Fruit fly (Drosophila melanogaster) whole organism, embryonic: Measurements from ENCODE around the gene CG13640.
A peak's percentile ranks its signal among the peaks of the same experiment; 100 is the strongest.

ENCODE experiments used
- Asciz ChIP-seq: fragments of 200-800 bp; sonication (Bioruptor generic); optimal IDR thresholded peaks from 2 replicates; lab custom pipeline; 2017; ENCODE audit warnings: missing biosample characterization, mild to moderate bottlenecking, missing genetic modification characterization, missing genetic modification reagents
- Atf-2 ChIP-seq: fragments of 200-800 bp; sonication (Bioruptor generic); optimal IDR thresholded peaks from 2 replicates; lab custom pipeline; 2016; ENCODE audit warnings: missing biosample characterization, missing genetic modification characterization
- CG10209 ChIP-seq: fragments of 200-800 bp; sonication (Bioruptor generic); optimal IDR thresholded peaks from 3 replicates; lab custom pipeline; 2017; ENCODE audit warnings: missing biosample characterization, mild to moderate bottlenecking, missing genetic modification characterization, missing genetic modification reagents
- CG10543 ChIP-seq: fragments of 200-800 bp; sonication (Bioruptor generic); optimal IDR thresholded peaks from 3 replicates; lab custom pipeline; 2017; ENCODE audit warnings: missing biosample characterization, mild to moderate bottlenecking, missing genetic modification characterization, moderate library complexity
- CG10979 ChIP-seq: fragments of 200-800 bp; sonication (Bioruptor generic); optimal IDR thresholded peaks from 2 replicates; lab custom pipeline; 2018; ENCODE audit warnings: missing biosample characterization, mild to moderate bottlenecking, missing genetic modification characterization, moderate library complexity
- CG11695 ChIP-seq: fragments of 200-800 bp; sonication (Bioruptor generic); IDR thresholded peaks from 3 replicates; pipeline ENCODE4 v1.3.6; 2022; ENCODE audit warnings: missing biosample characterization, missing genetic modification characterization
- CG12071 ChIP-seq: fragments of 200-800 bp; sonication (Bioruptor generic); optimal IDR thresholded peaks from 3 replicates; lab custom pipeline; 2018; ENCODE audit warnings: missing biosample characterization, mild to moderate bottlenecking, missing genetic modification characterization
- CG13123 ChIP-seq: fragments of 200-800 bp; sonication (Bioruptor generic); optimal IDR thresholded peaks from 2 replicates; lab custom pipeline; 2016; ENCODE audit warnings: missing biosample characterization, missing genetic modification characterization
- CG13424 ChIP-seq: fragments of 200-800 bp; sonication (Bioruptor generic); optimal IDR thresholded peaks from 2 replicates; lab custom pipeline; 2019; ENCODE audit warnings: missing biosample characterization, mild to moderate bottlenecking, missing genetic modification characterization, moderate library complexity
- CG14014 ChIP-seq: fragments of 200-800 bp; sonication (Bioruptor generic); IDR thresholded peaks from 2 replicates; pipeline ENCODE4 v1.3.6; 2022; ENCODE audit warnings: missing biosample characterization, missing genetic modification characterization
- CG31441 ChIP-seq: fragments of 200-800 bp; sonication (Bioruptor generic); IDR thresholded peaks from 2 replicates; pipeline ENCODE4 v1.3.6; 2022; ENCODE audit warnings: missing biosample characterization, missing genetic modification characterization
- CG33557 ChIP-seq: fragments of 200-800 bp; sonication (Bioruptor generic); optimal IDR thresholded peaks from 2 replicates; lab custom pipeline; 2019; ENCODE audit warnings: missing biosample characterization, mild to moderate bottlenecking, missing genetic modification characterization, moderate library complexity
- CG43689 ChIP-seq: fragments of 200-800 bp; sonication (Bioruptor generic); IDR thresholded peaks from 2 replicates; pipeline ENCODE4 v1.3.6; 2022; ENCODE audit warnings: missing biosample characterization, missing genetic modification characterization
- CG4707 ChIP-seq: fragments of 200-800 bp; sonication (Bioruptor generic); optimal IDR thresholded peaks from 2 replicates; lab custom pipeline; 2018; ENCODE audit warnings: missing biosample characterization, mild to moderate bottlenecking, missing genetic modification characterization, moderate library complexity
- CG6689 ChIP-seq: fragments of 200-800 bp; sonication (Bioruptor generic); IDR thresholded peaks from 2 replicates; pipeline ENCODE4 v1.3.6; 2022; ENCODE audit warnings: missing biosample characterization, missing genetic modification characterization
- CG7372 ChIP-seq: fragments of 200-800 bp; sonication (Bioruptor generic); IDR thresholded peaks from 2 replicates; pipeline ENCODE4 v1.3.6; 2022; ENCODE audit warnings: missing biosample characterization, missing genetic modification characterization
- CG7839 ChIP-seq: fragments of 200-800 bp; sonication (Bioruptor generic); optimal IDR thresholded peaks from 3 replicates; lab custom pipeline; 2018; ENCODE audit warnings: missing biosample characterization, mild to moderate bottlenecking, missing genetic modification characterization, moderate library complexity
- CG9727 ChIP-seq: fragments of 200-800 bp; sonication (Bioruptor generic); optimal IDR thresholded peaks from 3 replicates; lab custom pipeline; 2017; ENCODE audit warnings: missing biosample characterization, mild to moderate bottlenecking, missing genetic modification characterization
- Fer2 ChIP-seq: fragments of 200-800 bp; sonication (Bioruptor generic); optimal IDR thresholded peaks from 2 replicates; lab custom pipeline; 2018; ENCODE audit warnings: missing biosample characterization, mild to moderate bottlenecking, missing genetic modification characterization, moderate library complexity
- H15 ChIP-seq: fragments of 200-800 bp; sonication (Bioruptor generic); IDR thresholded peaks from 3 replicates; pipeline ENCODE4 v1.3.6; 2022; ENCODE audit warnings: missing biosample characterization, missing genetic modification characterization
- H2.0 ChIP-seq: fragments of 200-800 bp; sonication (Bioruptor generic); IDR thresholded peaks from 2 replicates; pipeline ENCODE4 v1.3.6; 2022; ENCODE audit warnings: missing biosample characterization, missing genetic modification characterization
- HLH54F ChIP-seq: fragments of 200-800 bp; sonication (Bioruptor generic); optimal IDR thresholded peaks from 3 replicates; lab custom pipeline; 2016; ENCODE audit warnings: missing biosample characterization, missing genetic modification characterization
- Hr78 ChIP-seq, 2 experiments: fragments of 200-800 bp in 1 of 2; fragments of >200 bp in 1 of 2; sonication (Bioruptor generic) in 1 of 2; optimal IDR thresholded peaks; 2 replicates each; lab custom pipeline; 2017 to 2019; ENCODE audit warnings: missing biosample characterization in 2 of 2, missing genetic modification characterization in 2 of 2, mild to moderate bottlenecking in 1 of 2, moderate library complexity in 1 of 2
- Hsf ChIP-seq: fragments of 200-800 bp; sonication (Bioruptor generic); optimal IDR thresholded peaks from 3 replicates; lab custom pipeline; 2016; ENCODE audit warnings: missing biosample characterization, missing genetic modification characterization
- Meics ChIP-seq: fragments of 200-800 bp; sonication (Bioruptor generic); optimal IDR thresholded peaks from 2 replicates; lab custom pipeline; 2017; ENCODE audit warnings: missing biosample characterization, mild to moderate bottlenecking, missing genetic modification characterization
- NC2α ChIP-seq: fragments of 200-800 bp; sonication (Bioruptor generic); optimal IDR thresholded peaks from 2 replicates; lab custom pipeline; 2016; ENCODE audit warnings: missing biosample characterization, missing genetic modification characterization
- NfI ChIP-seq: fragments of 200-800 bp; sonication (Bioruptor generic); optimal IDR thresholded peaks from 3 replicates; lab custom pipeline; 2018; ENCODE audit warnings: missing biosample characterization, mild to moderate bottlenecking, missing genetic modification characterization, moderate library complexity
- Sox100B ChIP-seq: fragments of 200-800 bp; sonication (Bioruptor generic); optimal IDR thresholded peaks from 3 replicates; lab custom pipeline; 2018; ENCODE audit warnings: missing biosample characterization, mild to moderate bottlenecking, missing genetic modification characterization
- Taf1 ChIP-seq: fragments of 200-800 bp; sonication (Bioruptor generic); IDR thresholded peaks from 2 replicates; pipeline ENCODE4 v1.3.6; 2022; ENCODE audit warnings: missing biosample characterization, missing genetic modification characterization
- Usf ChIP-seq: fragments of 200-800 bp; sonication (Bioruptor generic); optimal IDR thresholded peaks from 2 replicates; lab custom pipeline; 2017; ENCODE audit warnings: missing genotype, missing biosample characterization, missing genetic modification characterization
- cwo ChIP-seq: fragments of 200-800 bp; sonication (Bioruptor generic); optimal IDR thresholded peaks from 3 replicates; lab custom pipeline; 2017; ENCODE audit warnings: missing biosample characterization, missing genetic modification characterization, mild to moderate bottlenecking, moderate library complexity, missing genetic modification reagents
- dysf ChIP-seq: fragments of 200-800 bp; sonication (Bioruptor generic); IDR thresholded peaks from 3 replicates; pipeline ENCODE4 v1.3.6; 2022; ENCODE audit warnings: missing biosample characterization, missing genetic modification characterization
- gsb-n ChIP-seq: fragments of 200-800 bp; sonication (Bioruptor generic); optimal IDR thresholded peaks from 3 replicates; lab custom pipeline; 2018; ENCODE audit warnings: missing biosample characterization, mild to moderate bottlenecking, missing genetic modification characterization
- hkb ChIP-seq, 2 experiments: fragments of 200-800 bp in 1 of 2; fragments of >200 bp in 1 of 2; sonication (Bioruptor generic) in 1 of 2; IDR thresholded peaks in 1 of 2; optimal IDR thresholded peaks in 1 of 2; 2 replicates each; pipeline versions ENCODE4 v1.3.6 to Lab custom; 2017 to 2022; ENCODE audit warnings: missing biosample characterization in 1 of 2, missing genetic modification characterization in 1 of 2
- jumu ChIP-seq: fragments of 200-800 bp; sonication (Bioruptor generic); optimal IDR thresholded peaks from 3 replicates; lab custom pipeline; 2016; ENCODE audit warnings: missing biosample characterization, missing genetic modification characterization
- lab ChIP-seq: fragments of 200-800 bp; sonication (Bioruptor generic); optimal IDR thresholded peaks from 3 replicates; lab custom pipeline; 2017; ENCODE audit warnings: missing biosample characterization, missing genetic modification characterization, mild to moderate bottlenecking, moderate library complexity, missing genetic modification reagents
- lmd ChIP-seq: fragments of 200-800 bp; sonication (Bioruptor generic); IDR thresholded peaks from 2 replicates; pipeline ENCODE4 v1.3.6; 2022; ENCODE audit warnings: missing biosample characterization, missing genetic modification characterization
- lola ChIP-seq, 3 experiments: fragments of >200 bp in 2 of 3; fragments of 200-800 bp in 1 of 3; sonication (Bioruptor generic) in 1 of 3; optimal IDR thresholded peaks; 2 replicates each; lab custom pipeline; 2017 to 2019; ENCODE audit warnings: missing biosample characterization in 3 of 3, missing genetic modification characterization in 3 of 3, mild to moderate bottlenecking in 1 of 3, moderate library complexity in 1 of 3
- nmo ChIP-seq: fragments of 200-800 bp; sonication (Bioruptor generic); optimal IDR thresholded peaks from 2 replicates; lab custom pipeline; 2018; ENCODE audit warnings: missing biosample characterization, mild to moderate bottlenecking, missing genetic modification characterization, moderate library complexity
- pum ChIP-seq: fragments of 200-800 bp; sonication (Bioruptor generic); optimal IDR thresholded peaks from 2 replicates; lab custom pipeline; 2016; ENCODE audit warnings: missing biosample characterization, missing genetic modification characterization
- rib ChIP-seq: fragments of 200-800 bp; sonication (Bioruptor generic); IDR thresholded peaks from 2 replicates; pipeline ENCODE4 v1.3.6; 2022; ENCODE audit warnings: missing biosample characterization, missing genetic modification characterization
- run ChIP-seq: fragments of 200-800 bp; sonication (Bioruptor generic); optimal IDR thresholded peaks from 3 replicates; lab custom pipeline; 2018; ENCODE audit warnings: missing biosample characterization, mild to moderate bottlenecking, missing genetic modification characterization
- stwl ChIP-seq: fragments of 200-800 bp; sonication (Bioruptor generic); optimal IDR thresholded peaks from 3 replicates; lab custom pipeline; 2018; ENCODE audit warnings: missing biosample characterization, mild to moderate bottlenecking, missing genetic modification characterization, moderate library complexity
- tx ChIP-seq: fragments of 200-800 bp; sonication (Bioruptor generic); optimal IDR thresholded peaks from 2 replicates; lab custom pipeline; 2016; ENCODE audit warnings: missing biosample characterization, missing genetic modification characterization

The CG13640 gene

dm6 chr3R:24905959-24906634 lies 44.1 kb upstream of the CG13640 start, which contains the start of gene CG13643 (continued):
- no peak for TF ChIP-seq Taf1 (GFP tag; lab: Robert Waterston, UW)
- TF ChIP-seq dysf (GFP tag; lab: Robert Waterston, UW) = peak; percentile 60; the same call in 2 of the 3 replicates
- TF ChIP-seq NfI = peak; percentile 5
- TF ChIP-seq lmd (GFP tag; lab: Robert Waterston, UW) = peak; percentile 15; the same call in 1 of the 2 replicates
- TF ChIP-seq Sox100B (GFP tag; lab: Kevin White, UChicago) = peak; percentile 68
- TF ChIP-seq CG10209 (GFP tag; lab: Kevin White, UChicago) = peak; percentile 34
- peak; percentile 80 for TF ChIP-seq CG7372 (GFP tag; lab: Robert Waterston, UW)
- TF ChIP-seq CG31441 (GFP tag; lab: Robert Waterston, UW) = peak; percentile 55; the same call in 1 of the 2 replicates
- TF ChIP-seq run (tag; lab: Kevin White, UChicago) = peak; percentile 13
- no peak for TF ChIP-seq rib (GFP tag; lab: Robert Waterston, UW)
- peak; percentile 3 for TF ChIP-seq CG7839 (tag; lab: Kevin White, UChicago)
- peak; percentile 42; the same call in 1 of the 3 replicates for TF ChIP-seq CG11695 (GFP tag; lab: Robert Waterston, UW)
- no peak for TF ChIP-seq hkb (optimal IDR thresholded peaks at IDR 0.05; lab: Kevin White, UChicago)
- TF ChIP-seq hkb (GFP tag; IDR thresholded peaks at IDR 0.05; lab: Robert Waterston, UW) = 0 out of 2 replicates have a peak, but pooled peaks have one; percentile 34
- TF ChIP-seq CG10543 (GFP tag; lab: Kevin White, UChicago) = no peak
- TF ChIP-seq cwo = peak; percentile 12
- no peak for TF ChIP-seq H2.0 (GFP tag; lab: Robert Waterston, UW)
- peak; percentile 43 for TF ChIP-seq CG10979 (tag; lab: Kevin White, UChicago)
- peak; percentile 52 for TF ChIP-seq lab
- TF ChIP-seq Asciz (GFP tag; lab: Kevin White, UChicago) = peak; percentile 11
- TF ChIP-seq CG6689 = 0 out of 2 replicates have a peak, but pooled peaks have one; percentile 13
- peak; percentile 13 for TF ChIP-seq CG9727
- peak; percentile 64 for TF ChIP-seq CG13424 (tag; lab: Kevin White, UChicago)
- TF ChIP-seq CG14014 (GFP tag; lab: Robert Waterston, UW) = 0 out of 2 replicates have a peak, but pooled peaks have one; percentile 35
- TF ChIP-seq H15 (GFP tag; lab: Robert Waterston, UW) = no peak
- TF ChIP-seq gsb-n (tag; lab: Kevin White, UChicago) = no peak
- no peak for TF ChIP-seq tx (GFP tag; lab: Kevin White, UChicago)

- TF ChIP-seq NC2α (GFP tag; lab: Kevin White, UChicago) (no peak), hkb (optimal IDR thresholded peaks at IDR 0.05; lab: Kevin White, UChicago) (no peak), hkb (GFP tag; IDR thresholded peaks at IDR 0.05; lab: Robert Waterston, UW) (no peak), nmo (no peak), lola (GFP tag; optimal IDR thresholded peaks at IDR 0.05; lab: Kevin White, UChicago) (no peak), CG13123 (GFP tag; lab: Kevin White, UChicago) (no peak)
These were observed 38.9 kb upstream of the CG13640 start, which contains the start of gene CG10845 for dm6 chr3R:24900816-24901215. CG10845 (plus strand) TSS chr3R:24901116.

dm6 chr3R:24894419-24895206 lies 32.6 kb upstream of the CG13640 start, which contains the start of the genes CG31121 and CG11069:
CG31121 (minus strand) TSS chr3R:24894605.
CG11069 (plus strand) TSS chr3R:24894742.
- TF ChIP-seq Meics (no peak), stwl (tag; lab: Kevin White, UChicago) (no peak), pum (no peak), Hsf (GFP tag; lab: Kevin White, UChicago) (no peak), Atf-2 (GFP tag; lab: Kevin White, UChicago) (no peak), Fer2 (no peak), CG43689 (GFP tag; lab: Robert Waterston, UW) (no peak), rib (GFP tag; lab: Robert Waterston, UW) (0 out of 2 replicates have a peak, but pooled peaks have one; percentile 19), CG33557 (no peak), jumu (GFP tag; lab: Kevin White, UChicago) (no peak), CG12071 (GFP tag; lab: Kevin White, UChicago) (no peak), HLH54F (GFP tag; lab: Kevin White, UChicago) (no peak), CG4707 (GFP tag; lab: Kevin White, UChicago) (no peak), Hr78 (GFP tag; optimal IDR thresholded peaks at IDR 0.05; lab: Kevin White, UChicago) (peak in 1 of 2 experiments; percentile 2), Usf (no peak)
